Fruit fly (Drosophila melanogaster) whole organism, embryonic: ENCODE data around the gene EMC3.

ENCODE experiments used
- Atf3 ChIP-seq: fragments of 200-800 bp; sonication (Bioruptor generic); optimal IDR thresholded peaks from 3 replicates; lab custom pipeline; 2016; ENCODE audit warnings: missing biosample characterization, missing genetic modification characterization
- BEAF-32 ChIP-seq: fragments of 200-800 bp; sonication (Bioruptor generic); optimal IDR thresholded peaks from 3 replicates; lab custom pipeline; 2017; ENCODE audit warnings: missing biosample characterization, missing genetic modification characterization, mild to moderate bottlenecking, moderate library complexity, missing genetic modification reagents
- CG10267 ChIP-seq: fragments of 200-800 bp; sonication (Bioruptor generic); optimal IDR thresholded peaks from 2 replicates; lab custom pipeline; 2018; ENCODE audit warnings: missing biosample characterization, mild to moderate bottlenecking, missing genetic modification characterization, moderate library complexity
- CG10979 ChIP-seq: fragments of 200-800 bp; sonication (Bioruptor generic); optimal IDR thresholded peaks from 2 replicates; lab custom pipeline; 2018; ENCODE audit warnings: missing biosample characterization, mild to moderate bottlenecking, missing genetic modification characterization, moderate library complexity
- CG12219 ChIP-seq: fragments of 200-800 bp; sonication (Bioruptor generic); optimal IDR thresholded peaks from 3 replicates; lab custom pipeline; 2018; ENCODE audit warnings: missing biosample characterization, mild to moderate bottlenecking, missing genetic modification characterization
- CG12659 ChIP-seq: fragments of 200-800 bp; sonication (Bioruptor generic); optimal IDR thresholded peaks from 3 replicates; lab custom pipeline; 2017; ENCODE audit warnings: mild to moderate bottlenecking, missing biosample characterization, missing genetic modification reagents, missing genetic modification characterization
- CG13287 ChIP-seq: fragments of 200-800 bp; sonication (Bioruptor generic); IDR thresholded peaks from 2 replicates; pipeline ENCODE4 v1.3.6; 2022; ENCODE audit warnings: missing biosample characterization, missing genetic modification characterization; ENCODE audit not compliant: partially characterized antibody
- CG15514 ChIP-seq: fragments of 200-800 bp; sonication (Bioruptor generic); optimal IDR thresholded peaks from 3 replicates; lab custom pipeline; 2017; ENCODE audit warnings: missing biosample characterization, missing genetic modification characterization, mild to moderate bottlenecking, moderate library complexity, missing genetic modification reagents
- CG18764 ChIP-seq: fragments of 200-800 bp; sonication (Bioruptor generic); optimal IDR thresholded peaks from 3 replicates; lab custom pipeline; 2016; ENCODE audit warnings: missing biosample characterization, missing genetic modification characterization
- CG2116 ChIP-seq: fragments of 200-800 bp; sonication (Bioruptor generic); optimal IDR thresholded peaks from 3 replicates; lab custom pipeline; 2018; ENCODE audit warnings: missing biosample characterization, mild to moderate bottlenecking, missing genetic modification characterization
- CG2712 ChIP-seq: fragments of 200-800 bp; optimal IDR thresholded peaks from 3 replicates; lab custom pipeline; 2019; ENCODE audit warnings: missing biosample characterization, mild to moderate bottlenecking, missing genetic modification characterization, moderate library complexity
- CG3065 ChIP-seq: fragments of 200-800 bp; sonication (Bioruptor generic); optimal IDR thresholded peaks from 2 replicates; lab custom pipeline; 2016; ENCODE audit warnings: missing biosample characterization, missing genetic modification characterization
- CG33557 ChIP-seq: fragments of 200-800 bp; sonication (Bioruptor generic); optimal IDR thresholded peaks from 2 replicates; lab custom pipeline; 2019; ENCODE audit warnings: missing biosample characterization, mild to moderate bottlenecking, missing genetic modification characterization, moderate library complexity
- CG4730 ChIP-seq: fragments of 200-800 bp; sonication (Bioruptor generic); IDR thresholded peaks from 2 replicates; pipeline ENCODE4 v1.3.6; 2022; ENCODE audit warnings: missing biosample characterization, missing genetic modification characterization
- CG6272 ChIP-seq: fragments of 200-800 bp; sonication (Bioruptor generic); IDR thresholded peaks from 2 replicates; pipeline ENCODE4 v1.3.6; 2022; ENCODE audit warnings: missing biosample characterization, missing genetic modification characterization
- CG7357 ChIP-seq: fragments of 200-800 bp; sonication (Bioruptor generic); IDR thresholded peaks from 3 replicates; pipeline ENCODE4 v1.3.6; 2022; ENCODE audit warnings: missing biosample characterization, missing genetic modification characterization
- CHES-1-like ChIP-seq: fragments of 200-800 bp; sonication (Bioruptor generic); optimal IDR thresholded peaks from 2 replicates; lab custom pipeline; 2016; ENCODE audit warnings: missing biosample characterization, missing genetic modification characterization
- Dll ChIP-seq: fragments of 200-800 bp; sonication (Bioruptor generic); IDR thresholded peaks from 4 replicates; pipeline ENCODE4 v1.3.6; 2022; ENCODE audit warnings: missing biosample characterization, missing genetic modification characterization; ENCODE audit not compliant: partially characterized antibody
- Dp ChIP-seq: fragments of 200-800 bp; sonication (Bioruptor generic); optimal IDR thresholded peaks from 2 replicates; lab custom pipeline; 2018; ENCODE audit warnings: missing biosample characterization, mild to moderate bottlenecking, missing genetic modification characterization, moderate library complexity
- Dref ChIP-seq: fragments of 200-800 bp; sonication (Bioruptor generic); IDR thresholded peaks from 2 replicates; pipeline ENCODE4 v1.3.6; 2022; ENCODE audit warnings: missing biosample characterization, missing genetic modification characterization
- E2f2 ChIP-seq: fragments of 200-800 bp; sonication (Bioruptor generic); IDR thresholded peaks from 2 replicates; pipeline ENCODE4 v1.3.6; 2022; ENCODE audit warnings: missing biosample characterization, missing genetic modification characterization
- Ets65A ChIP-seq: fragments of 200-800 bp; sonication (Bioruptor generic); peaks from one replicate; lab custom pipeline; 2016; ENCODE audit warnings: missing biosample characterization, missing genetic modification characterization
- HmgZ ChIP-seq: fragments of 200-800 bp; sonication (Bioruptor generic); optimal IDR thresholded peaks from 2 replicates; lab custom pipeline; 2018; ENCODE audit warnings: missing biosample characterization, mild to moderate bottlenecking, missing genetic modification characterization
- Hr78 ChIP-seq, 2 experiments: fragments of 200-800 bp in 1 of 2; fragments of >200 bp in 1 of 2; sonication (Bioruptor generic) in 1 of 2; optimal IDR thresholded peaks; 2 replicates each; lab custom pipeline; 2017 to 2019; ENCODE audit warnings: missing biosample characterization in 2 of 2, missing genetic modification characterization in 2 of 2, mild to moderate bottlenecking in 1 of 2, moderate library complexity in 1 of 2
- Hsf ChIP-seq: fragments of 200-800 bp; sonication (Bioruptor generic); optimal IDR thresholded peaks from 3 replicates; lab custom pipeline; 2016; ENCODE audit warnings: missing biosample characterization, missing genetic modification characterization
- MESR4 ChIP-seq: fragments of 200-800 bp; sonication (Bioruptor generic); optimal IDR thresholded peaks from 2 replicates; lab custom pipeline; 2018; ENCODE audit warnings: missing biosample characterization, mild to moderate bottlenecking, missing genetic modification characterization, moderate library complexity
- NK7.1 ChIP-seq: fragments of 200-800 bp; sonication (Bioruptor generic); optimal IDR thresholded peaks from 3 replicates; lab custom pipeline; 2016; ENCODE audit warnings: missing biosample characterization, missing genetic modification characterization
- Rfx ChIP-seq: fragments of 200-800 bp; sonication (Bioruptor generic); IDR thresholded peaks from 2 replicates; pipeline ENCODE4 v1.3.6; 2022; ENCODE audit warnings: missing biosample characterization, missing genetic modification characterization
- Trl ChIP-seq, 3 experiments: fragments of >200 bp in 2 of 3; fragments of 200-800 bp in 1 of 3; sonication (Bioruptor generic) in 1 of 3; optimal IDR thresholded peaks; 2 replicates in 1 of 3; 3 replicates in 2 of 3; lab custom pipeline; 2016 to 2017; ENCODE audit warnings: missing biosample characterization in 1 of 3, missing genetic modification characterization in 1 of 3
- amos ChIP-seq: fragments of 200-800 bp; sonication (Bioruptor generic); IDR thresholded peaks from 2 replicates; pipeline ENCODE4 v1.3.6; 2022; ENCODE audit warnings: missing biosample characterization, missing genetic modification characterization; ENCODE audit not compliant: partially characterized antibody
- ato ChIP-seq: fragments of 200-800 bp; sonication (Bioruptor generic); IDR thresholded peaks from 2 replicates; pipeline ENCODE4 v1.3.6; 2022; ENCODE audit warnings: missing biosample characterization, missing genetic modification characterization; ENCODE audit not compliant: partially characterized antibody
- bab2 ChIP-seq: fragments of 200-800 bp; sonication (Bioruptor generic); optimal IDR thresholded peaks from 2 replicates; lab custom pipeline; 2016; ENCODE audit warnings: missing biosample characterization, missing genetic modification characterization
- bcd ChIP-seq: fragments of 200-800 bp; sonication (Bioruptor generic); optimal IDR thresholded peaks from 2 replicates; lab custom pipeline; 2017; ENCODE audit warnings: missing biosample characterization, mild to moderate bottlenecking, missing genetic modification characterization
- bsh ChIP-seq, 2 experiments: fragments of 200-800 bp; sonication (Bioruptor generic); optimal IDR thresholded peaks; 2 replicates each; lab custom pipeline; 2017 to 2018; ENCODE audit warnings: mild to moderate bottlenecking in 2 of 2, missing biosample characterization in 2 of 2, missing genetic modification characterization in 2 of 2, moderate library complexity in 1 of 2
- crc ChIP-seq: fragments of 200-800 bp; sonication (Bioruptor generic); optimal IDR thresholded peaks from 2 replicates; lab custom pipeline; 2016; ENCODE audit warnings: missing biosample characterization, missing genetic modification characterization
- fu2 ChIP-seq: fragments of 200-800 bp; sonication (Bioruptor generic); optimal IDR thresholded peaks from 2 replicates; lab custom pipeline; 2016; ENCODE audit warnings: missing biosample characterization, missing genetic modification characterization
- gfzf ChIP-seq: fragments of 200-800 bp; sonication (Bioruptor generic); optimal IDR thresholded peaks from 2 replicates; lab custom pipeline; 2016; ENCODE audit warnings: missing biosample characterization, mild to moderate bottlenecking, missing genetic modification characterization, moderate library complexity
- ken ChIP-seq: fragments of 200-800 bp; sonication (Bioruptor generic); IDR thresholded peaks from 3 replicates; pipeline ENCODE4 v1.3.6; 2022; ENCODE audit warnings: missing biosample characterization, missing genetic modification characterization
- lmd ChIP-seq: fragments of 200-800 bp; sonication (Bioruptor generic); IDR thresholded peaks from 2 replicates; pipeline ENCODE4 v1.3.6; 2022; ENCODE audit warnings: missing biosample characterization, missing genetic modification characterization
- lola ChIP-seq, 3 experiments: fragments of >200 bp in 2 of 3; fragments of 200-800 bp in 1 of 3; sonication (Bioruptor generic) in 1 of 3; optimal IDR thresholded peaks; 2 replicates each; lab custom pipeline; 2017 to 2019; ENCODE audit warnings: missing biosample characterization in 3 of 3, missing genetic modification characterization in 3 of 3, mild to moderate bottlenecking in 1 of 3, moderate library complexity in 1 of 3
- mam ChIP-seq: fragments of 200-800 bp; sonication (Bioruptor generic); optimal IDR thresholded peaks from 3 replicates; lab custom pipeline; 2016; ENCODE audit warnings: missing biosample characterization, missing genetic modification characterization
- nmo ChIP-seq: fragments of 200-800 bp; sonication (Bioruptor generic); optimal IDR thresholded peaks from 2 replicates; lab custom pipeline; 2018; ENCODE audit warnings: missing biosample characterization, mild to moderate bottlenecking, missing genetic modification characterization, moderate library complexity
- nom ChIP-seq: fragments of 200-800 bp; sonication (Bioruptor generic); optimal IDR thresholded peaks from 2 replicates; lab custom pipeline; 2017; ENCODE audit warnings: missing biosample characterization, missing genetic modification characterization, mild to moderate bottlenecking, moderate library complexity, missing genetic modification reagents
- pan ChIP-seq, 4 experiments: fragments of >200 bp in 3 of 4; fragments of 200-800 bp in 1 of 4; sonication (Bioruptor generic) in 1 of 4; optimal IDR thresholded peaks in 3 of 4; IDR thresholded peaks in 1 of 4; 2 replicates each; pipeline versions ENCODE4 v1.3.6 to Lab custom; 2017 to 2022; ENCODE audit warnings: missing biosample characterization in 2 of 4, missing genetic modification characterization in 2 of 4, mixed read lengths in 1 of 4
- pnt ChIP-seq: fragments of 200-800 bp; sonication (Bioruptor generic); optimal IDR thresholded peaks from 3 replicates; lab custom pipeline; 2016; ENCODE audit warnings: missing biosample characterization, missing genetic modification characterization
- pzg ChIP-seq: fragments of 200-800 bp; sonication (Bioruptor generic); optimal IDR thresholded peaks from 3 replicates; lab custom pipeline; 2018; ENCODE audit warnings: missing biosample characterization, mild to moderate bottlenecking, missing genetic modification characterization, moderate library complexity
- sens ChIP-seq: fragments of 200-800 bp; sonication (Bioruptor generic); peaks from one replicate; lab custom pipeline; 2016; ENCODE audit warnings: missing biosample characterization, missing genetic modification characterization
- sisA ChIP-seq: fragments of 200-800 bp; sonication (Bioruptor generic); IDR thresholded peaks from 2 replicates; pipeline ENCODE4 v1.3.6; 2022; ENCODE audit warnings: missing biosample characterization, missing genetic modification characterization

Gene EMC3

dm6 chr2L:10735923-10736322 lies 3.7 kb upstream of the EMC3 start, which contains the start of gene Nup107 (continued):
- TF ChIP-seq CG3065 (GFP tag; lab: Kevin White, UChicago) (peak; percentile 3), pan (optimal IDR thresholded peaks at IDR 0.05; lab: Kevin White, UChicago) (no peak), pan (GFP tag; optimal IDR thresholded peaks at IDR 0.05 in 1 of 2, IDR thresholded peaks at IDR 0.05 in 1 of 2) (peak in 1 of 2 experiments; percentile 9), bab2 (GFP tag; lab: Kevin White, UChicago) (peak; percentile 18), ato (GFP tag; lab: Robert Waterston, UW) (0 out of 2 replicates have a peak, but pooled peaks have one; percentile 24), amos (GFP tag; lab: Robert Waterston, UW) (peak; percentile 28; the same call in 1 of the 2 replicates), lola (GFP tag; optimal IDR thresholded peaks at IDR 0.05; lab: Kevin White, UChicago) (peak in 1 of 3 experiments; percentile 2), CG12659 (GFP tag; lab: Kevin White, UChicago) (peak; percentile 14), Trl (optimal IDR thresholded peaks at IDR 0.05; lab: Kevin White, UChicago) (no peak), Trl (GFP tag; optimal IDR thresholded peaks at IDR 0.05; lab: Kevin White, UChicago) (peak; percentile 26), Dp (GFP tag; lab: Kevin White, UChicago) (peak; percentile 61), sisA (GFP tag; lab: Robert Waterston, UW) (no peak), pzg (GFP tag; lab: Kevin White, UChicago) (peak; percentile 73), Atf3 (GFP tag; lab: Kevin White, UChicago) (no peak), CG12219 (no peak), mam (GFP tag; lab: Kevin White, UChicago) (peak; percentile 45), CG15514 (GFP tag; lab: Kevin White, UChicago) (peak; percentile 49), CG6272 (GFP tag; lab: Robert Waterston, UW) (peak; percentile 25; the same call in 1 of the 2 replicates), CG10979 (tag; lab: Kevin White, UChicago) (peak; percentile 11), Dref (GFP tag; lab: Robert Waterston, UW) (peak; percentile 44), HmgZ (tag; lab: Kevin White, UChicago) (peak; percentile 27), bcd (peak; percentile 2), Hsf (GFP tag; lab: Kevin White, UChicago) (peak; percentile 18), MESR4 (GFP tag; lab: Kevin White, UChicago) (peak; percentile 43), Hr78 (GFP tag; optimal IDR thresholded peaks at IDR 0.05; lab: Kevin White, UChicago) (peak in 1 of 2 experiments; percentile 2), BEAF-32 (GFP tag; lab: Kevin White, UChicago) (peak; percentile 40), nom (no peak), ken (GFP tag; lab: Robert Waterston, UW) (peak; percentile 37; the same call in 1 of the 3 replicates), CG7357 (GFP tag; lab: Robert Waterston, UW) (peak; percentile 94), NK7.1 (GFP tag; lab: Kevin White, UChicago) (no peak), crc (GFP tag; lab: Kevin White, UChicago) (no peak), bsh (GFP tag; optimal IDR thresholded peaks at IDR 0.05; lab: Kevin White, UChicago) (peak in 1 of 2 experiments; percentile 13), E2f2 (GFP tag; lab: Robert Waterston, UW) (peak; percentile 73), gfzf (GFP tag; lab: Kevin White, UChicago) (peak; percentile 87), CG10267 (tag; lab: Kevin White, UChicago) (peak; percentile 25), Dll (GFP tag; lab: Robert Waterston, UW) (no peak), CG4730 (GFP tag; lab: Robert Waterston, UW) (no peak), CHES-1-like (GFP tag; lab: Kevin White, UChicago) (peak; percentile 6), CG18764 (GFP tag; lab: Kevin White, UChicago) (peak; percentile 37), Rfx (peak; percentile 34; the same call in 1 of the 2 replicates), pnt (peak; percentile 8), CG33557 (GFP tag; lab: Kevin White, UChicago) (no peak), nmo (GFP tag; lab: Kevin White, UChicago) (peak; percentile 52), CG13287 (GFP tag; lab: Robert Waterston, UW) (peak; percentile 17; the same call in 1 of the 2 replicates), lmd (GFP tag; lab: Robert Waterston, UW) (peak; percentile 5; the same call in 1 of the 2 replicates), fu2 (GFP tag; lab: Kevin White, UChicago) (no peak), CG2116 (GFP tag; lab: Kevin White, UChicago) (peak; percentile 19), Ets65A (GFP tag; lab: Kevin White, UChicago) (peak; percentile 92), CG2712 (tag; lab: Kevin White, UChicago) (peak; percentile 44), sens (GFP tag; lab: Kevin White, UChicago) (peak; percentile 84)
